Worm (Caenorhabditis elegans): Measurements from ENCODE around the gene sfxn-5.

ce11 chrII:8052850-8053249 lies 52.0 kb downstream of the sfxn-5 start, which contains the start of gene T05H10.4:
- TF ChIP-seq W03F9.2 (tag; optimal IDR thresholded peaks at IDR 0.05) (no peak), him-1 (tag; optimal IDR thresholded peaks at IDR 0.05) (no peak), dao-5 (tag; optimal IDR thresholded peaks at IDR 0.05) (no peak)
